Worm (Caenorhabditis elegans): ENCODE results near the gene sqv-8.

Gene sqv-8

DNA sequence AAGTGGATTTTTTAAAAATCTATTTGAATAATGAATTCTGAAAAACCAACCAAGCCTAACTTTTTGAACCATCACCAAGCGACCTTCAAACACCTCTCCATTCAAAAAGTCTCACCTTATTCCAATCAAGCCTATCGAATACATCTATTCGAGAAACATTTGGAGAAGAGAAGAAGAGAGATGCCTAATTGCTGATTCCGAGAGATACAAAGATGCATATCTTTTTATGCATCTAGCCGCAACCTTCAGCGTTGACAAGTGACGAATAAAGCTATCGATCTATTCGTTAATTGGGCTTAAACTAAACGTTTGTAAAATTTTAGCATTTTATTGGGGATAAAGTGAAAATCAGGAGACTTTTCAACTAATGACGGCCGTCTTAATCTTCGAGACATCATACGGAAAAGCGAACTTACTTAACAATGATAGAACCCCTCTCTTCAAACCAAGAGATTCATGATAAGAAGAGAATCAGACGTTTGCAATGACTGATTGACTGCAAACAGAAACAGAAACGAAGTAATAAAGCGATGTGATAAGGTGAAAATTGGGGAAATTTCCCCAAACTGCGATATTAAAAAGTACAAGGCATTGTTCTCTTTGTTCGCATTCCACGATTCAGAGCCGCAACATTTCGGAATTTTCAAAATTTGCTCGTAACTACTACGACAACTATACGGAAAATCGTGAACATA is 1.7 kb upstream of the sqv-8 start (continued):
- TF ChIP-seq arid-1 (GFP tag; conservative IDR thresholded peaks at IDR 0.05) (no peak), hlh-11 (tag; optimal IDR thresholded peaks at IDR 0.05) (peak; percentile 32), hif-1 (tag; optimal IDR thresholded peaks at IDR 0.05) (no peak), pqm-1 (tag; optimal IDR thresholded peaks at IDR 0.05) (peak; percentile 85), saeg-2 (GFP tag; IDR thresholded peaks at IDR 0.05) (no peak), skn-1 (tag; optimal IDR thresholded peaks at IDR 0.05) (no peak), mxl-3 (GFP tag; optimal IDR thresholded peaks at IDR 0.05) (peak; percentile 6), nhr-102 (tag; optimal IDR thresholded peaks at IDR 0.05) (no peak), zip-2 (tag; optimal IDR thresholded peaks at IDR 0.05) (no peak), lir-3 (tag; optimal IDR thresholded peaks at IDR 0.05) (no peak), mdl-1 (tag; optimal IDR thresholded peaks at IDR 0.05) (no peak), snpc-4 (tag; optimal IDR thresholded peaks at IDR 0.05) (no peak), nhr-28 (tag; optimal IDR thresholded peaks at IDR 0.05) (peak; percentile 77), ceh-32 (tag; optimal IDR thresholded peaks at IDR 0.05; ENCODE audit: poor library complexity) (no peak)

DNA sequence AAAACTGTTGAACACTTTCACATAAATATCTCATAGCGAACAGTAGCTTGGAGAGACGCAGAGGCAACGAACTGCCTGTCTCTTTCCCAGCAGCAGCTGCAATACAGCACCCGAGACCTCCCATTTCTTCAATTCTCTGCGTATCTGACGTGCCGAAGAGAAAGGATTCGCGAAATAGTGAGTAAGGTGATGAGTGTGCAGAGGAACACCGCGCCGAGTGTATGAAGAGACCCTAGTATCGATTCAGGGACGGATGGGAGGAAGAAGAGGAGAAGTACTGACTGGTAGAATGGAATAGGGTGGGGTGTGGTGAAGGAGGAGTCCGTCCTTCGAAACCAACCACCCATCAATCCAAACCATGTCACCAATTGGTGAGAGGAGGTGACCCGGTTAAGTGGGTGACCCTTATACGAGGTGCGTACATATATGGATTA is 639 bp upstream of the sqv-8 start:
- 0 out of 2 replicates have a peak, but pooled peaks have one; percentile 44 for TF ChIP-seq saeg-2 (GFP tag; IDR thresholded peaks at IDR 0.05)
- no peak for TF ChIP-seq unc-130 (GFP tag; optimal IDR thresholded peaks at IDR 0.05)
- peak; percentile 94 for TF ChIP-seq nhr-11 (tag; optimal IDR thresholded peaks at IDR 0.05)
- peak in 1 of 2 experiments; percentile 53 for TF ChIP-seq hif-1 (tag; optimal IDR thresholded peaks at IDR 0.05)
- peak; percentile 23 for TF ChIP-seq F10B5.3 (tag; optimal IDR thresholded peaks at IDR 0.05)
- TF ChIP-seq attf-4 (tag; optimal IDR thresholded peaks at IDR 0.05) = no peak
- TF ChIP-seq hmg-1.1 (GFP tag; IDR thresholded peaks at IDR 0.05) = peak; percentile 83
- no peak for TF ChIP-seq arid-1 (GFP tag; conservative IDR thresholded peaks at IDR 0.05)
- no peak for TF ChIP-seq ZK337.2 (GFP tag; IDR thresholded peaks at IDR 0.05)
- TF ChIP-seq ces-1 (GFP tag; optimal IDR thresholded peaks at IDR 0.05) = no peak
- TF ChIP-seq Y75B8A.6 (GFP tag; IDR thresholded peaks at IDR 0.05) = no peak
- TF ChIP-seq lin-38 (GFP tag; IDR thresholded peaks at IDR 0.05) = no peak
- no peak for TF ChIP-seq zip-11 (GFP tag; IDR thresholded peaks at IDR 0.05)
- TF ChIP-seq nhr-42 (GFP tag; IDR thresholded peaks at IDR 0.05) = no peak
- TF ChIP-seq ceh-82 (tag; optimal IDR thresholded peaks at IDR 0.05) = no peak
- TF ChIP-seq ztf-11 (tag; optimal IDR thresholded peaks at IDR 0.05) = no peak
- no peak for TF ChIP-seq ZK546.5 (tag; optimal IDR thresholded peaks at IDR 0.05)
- peak; percentile 36 for TF ChIP-seq nhr-48 (tag; optimal IDR thresholded peaks at IDR 0.05)
- no peak for TF ChIP-seq nhr-102 (tag; optimal IDR thresholded peaks at IDR 0.05)
- no peak for TF ChIP-seq R02D3.7 (tag; optimal IDR thresholded peaks at IDR 0.05)
- TF ChIP-seq dmd-8 (GFP tag; IDR thresholded peaks at IDR 0.05) = no peak
- TF ChIP-seq egl-27 (tag; optimal IDR thresholded peaks at IDR 0.05) = no peak
- TF ChIP-seq fkh-10 (GFP tag; optimal IDR thresholded peaks at IDR 0.05) = no peak
- TF ChIP-seq T20F7.1 (GFP tag; optimal IDR thresholded peaks at IDR 0.05) = peak; percentile 8
- no peak for TF ChIP-seq zfp-3 (GFP tag; conservative IDR thresholded peaks at IDR 0.05)
- no peak for TF ChIP-seq lin-29 (GFP tag; IDR thresholded peaks at IDR 0.05)
- TF ChIP-seq unc-62 (GFP tag; optimal IDR thresholded peaks at IDR 0.05 in 1 of 2) = peak in 1 of 2 experiments; percentile 99
- TF ChIP-seq unc-62 (tag; optimal IDR thresholded peaks at IDR 0.05) = no peak
- TF ChIP-seq nhr-77 (tag; optimal IDR thresholded peaks at IDR 0.05) = peak; percentile 28
- 0 out of 2 replicates have a peak, but pooled peaks have one; percentile 27 for TF ChIP-seq tra-1 (GFP tag; IDR thresholded peaks at IDR 0.05)
- peak; percentile 62 for TF ChIP-seq egl-43 (GFP tag; IDR thresholded peaks at IDR 0.05)
- no peak for TF ChIP-seq pqm-1 (tag; optimal IDR thresholded peaks at IDR 0.05)
- TF ChIP-seq set-16 (GFP tag; IDR thresholded peaks at IDR 0.05) = peak; percentile 49
- peak; percentile 67 for TF ChIP-seq dve-1 (tag; optimal IDR thresholded peaks at IDR 0.05; ENCODE audit: insufficient read depth)
- TF ChIP-seq ceh-44 (GFP tag; IDR thresholded peaks at IDR 0.05) = no peak
- TF ChIP-seq dmd-6 (GFP tag; IDR thresholded peaks at IDR 0.05) = peak; percentile 60
- TF ChIP-seq ceh-32 (tag; optimal IDR thresholded peaks at IDR 0.05; ENCODE audit: poor library complexity) = no peak
- no peak for TF ChIP-seq madf-9 (GFP tag; conservative IDR thresholded peaks at IDR 0.05)
- no peak for TF ChIP-seq daf-16 (GFP tag; optimal IDR thresholded peaks at IDR 0.05)
- TF ChIP-seq daf-16 (tag; optimal IDR thresholded peaks at IDR 0.05) = peak; percentile 46
- TF ChIP-seq lsy-2 (tag; optimal IDR thresholded peaks at IDR 0.05) = peak; percentile 62 to 70
